Worm (Caenorhabditis elegans) whole organism, L4 larva: ENCODE data around the gene fbxb-112.

ENCODE experiments used
- R02D3.7 ChIP-seq: fragments of 150-350 bp; sonication (generic microtip); optimal IDR thresholded peaks from 3 replicates; lab custom pipeline; 2014; ENCODE audit warnings: missing biosample characterization, missing genetic modification characterization
- ama-1 ChIP-seq: fragments of 150-350 bp; optimal IDR thresholded peaks from 2 replicates; lab custom pipeline; 2014; ENCODE audit warnings: inconsistent platforms, mixed read lengths
- egl-27 ChIP-seq: sonication (generic microtip); optimal IDR thresholded peaks from 3 replicates; lab custom pipeline; 2017; ENCODE audit warnings: missing biosample characterization, missing genetic modification reagents, missing genetic modification characterization
- fkh-10 ChIP-seq: fragments of 150-350 bp; optimal IDR thresholded peaks from 2 replicates; lab custom pipeline; 2014; ENCODE audit warnings: missing biosample characterization, missing genetic modification reagents, missing genetic modification characterization
- jun-1 ChIP-seq: fragments of 150-350 bp; optimal IDR thresholded peaks from 2 replicates; lab custom pipeline; 2014; ENCODE audit warnings: missing biosample characterization, missing genetic modification reagents, missing genetic modification characterization
- mdl-1 ChIP-seq, 2 experiments: fragments of 150-350 bp in 1 of 2; sonication (generic microtip) in 1 of 2; optimal IDR thresholded peaks; 2 replicates each; lab custom pipeline; 2014 to 2017; ENCODE audit warnings: missing biosample characterization in 2 of 2, missing genetic modification characterization in 2 of 2
- nhr-111 ChIP-seq: fragments of 200-800 bp; sonication (Bioruptor generic); optimal IDR thresholded peaks from 2 replicates; lab custom pipeline; 2018; ENCODE audit warnings: mild to moderate bottlenecking, missing genetic modification characterization, missing compliant biosample characterization
- nhr-237 ChIP-seq: sonication (generic microtip); optimal IDR thresholded peaks from 2 replicates; lab custom pipeline; 2017; ENCODE audit warnings: missing biosample characterization, missing genetic modification characterization
- nhr-25 ChIP-seq: sonication (generic microtip); optimal IDR thresholded peaks from 2 replicates; lab custom pipeline; 2017; ENCODE audit warnings: missing genetic modification characterization, mild to moderate bottlenecking, missing compliant biosample characterization, antibody characterized with exemption, moderate library complexity, borderline replicate concordance; ENCODE audit not compliant: insufficient read depth
- nhr-6 ChIP-seq: fragments of 150-350 bp; optimal IDR thresholded peaks from 2 replicates; lab custom pipeline; 2014; ENCODE audit warnings: missing biosample characterization, missing genetic modification characterization
- skn-1 ChIP-seq: fragments of 150-350 bp; optimal IDR thresholded peaks from 2 replicates; lab custom pipeline; 2014; ENCODE audit warnings: missing biosample characterization, missing genetic modification characterization
- snpc-4 ChIP-seq: fragments of 150-350 bp; optimal IDR thresholded peaks from 2 replicates; lab custom pipeline; 2014; ENCODE audit warnings: missing biosample characterization, missing genetic modification characterization
- zip-11 ChIP-seq: fragments of 200-800 bp; sonication (Bioruptor generic); IDR thresholded peaks from 2 replicates; pipeline ENCODE4 v1.3.6; 2022; ENCODE audit warnings: missing genetic modification characterization, missing compliant biosample characterization

DNA sequence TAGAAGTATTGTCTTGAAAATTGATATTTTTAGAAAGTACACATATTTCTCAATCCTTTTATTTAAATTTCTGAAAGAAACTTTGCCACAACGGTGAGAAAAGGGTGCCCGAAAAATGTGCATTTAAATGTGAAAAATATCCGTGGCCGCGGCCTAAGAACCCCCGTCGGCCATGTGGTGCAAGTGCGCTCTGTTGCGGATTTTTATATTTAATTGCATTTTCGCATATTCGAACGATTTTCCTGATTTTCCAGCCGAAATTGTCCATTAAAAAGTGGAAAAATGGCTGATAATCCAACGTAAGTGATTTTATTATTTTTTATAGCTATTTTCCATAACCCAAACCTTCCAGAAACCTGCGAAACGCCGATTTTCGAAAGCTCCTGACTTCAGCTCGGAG is 8.7 kb upstream of the fbxb-112 start, which contains the start of gene smu-2:
- peak; percentile 28 for TF ChIP-seq fkh-10 (GFP tag; lab: Kevin White, UChicago)
- no peak for TF ChIP-seq nhr-111 (GFP tag; lab: Kevin White, UChicago)
- no peak for TF ChIP-seq snpc-4
- TF ChIP-seq ama-1 (lab: Kevin White, UChicago) = no peak
- TF ChIP-seq mdl-1 (tag; optimal IDR thresholded peaks at IDR 0.05; lab: Kevin White, UChicago) = no peak
- no peak for TF ChIP-seq zip-11 (GFP tag; lab: Robert Waterston, UW)
- no peak for TF ChIP-seq egl-27 (tag; lab: Kevin White, UChicago)
- TF ChIP-seq nhr-6 (tag; lab: Kevin White, UChicago) = no peak
- no peak for TF ChIP-seq jun-1
- no peak for TF ChIP-seq skn-1 (tag; lab: Kevin White, UChicago)
- TF ChIP-seq nhr-237 (tag; lab: Kevin White, UChicago) = no peak
- no peak for TF ChIP-seq nhr-25 (tag; lab: Kevin White, UChicago)
- no peak for TF ChIP-seq R02D3.7 (tag; lab: Kevin White, UChicago)
